Fruit fly (Drosophila melanogaster) whole organism, embryonic: Measurements from ENCODE around the gene comm.
A peak's percentile ranks its signal among the peaks of the same experiment; 100 is the strongest.

Source experiments
- BEAF-32 ChIP-seq: fragments of 200-800 bp; sonication (Bioruptor generic); optimal IDR thresholded peaks from 3 replicates; lab custom pipeline; 2017; ENCODE audit warnings: missing biosample characterization, missing genetic modification characterization, mild to moderate bottlenecking, moderate library complexity, missing genetic modification reagents
- CG10366 ChIP-seq: fragments of 200-800 bp; sonication (Bioruptor generic); IDR thresholded peaks from 2 replicates; pipeline ENCODE4 v1.3.6; 2022; ENCODE audit warnings: missing biosample characterization, missing genetic modification characterization
- CG11723 ChIP-seq: fragments of 200-800 bp; sonication (Bioruptor generic); optimal IDR thresholded peaks from 2 replicates; lab custom pipeline; 2017; ENCODE audit warnings: missing biosample characterization, mild to moderate bottlenecking, missing genetic modification characterization
- CG12659 ChIP-seq: fragments of 200-800 bp; sonication (Bioruptor generic); optimal IDR thresholded peaks from 3 replicates; lab custom pipeline; 2017; ENCODE audit warnings: mild to moderate bottlenecking, missing biosample characterization, missing genetic modification reagents, missing genetic modification characterization
- CG12942 ChIP-seq: fragments of 200-800 bp; sonication (Bioruptor generic); optimal IDR thresholded peaks from 3 replicates; lab custom pipeline; 2016; ENCODE audit warnings: missing biosample characterization, missing genetic modification characterization
- CG1647 ChIP-seq: fragments of 200-800 bp; sonication (Bioruptor generic); optimal IDR thresholded peaks from 3 replicates; lab custom pipeline; 2016; ENCODE audit warnings: missing biosample characterization, missing genetic modification characterization
- CG17829 ChIP-seq: fragments of 200-800 bp; optimal IDR thresholded peaks from 2 replicates; lab custom pipeline; 2019; ENCODE audit warnings: missing biosample characterization, mild to moderate bottlenecking, missing genetic modification characterization, moderate library complexity
- CG18599 ChIP-seq: fragments of 200-800 bp; sonication (Bioruptor generic); optimal IDR thresholded peaks from 3 replicates; lab custom pipeline; 2017; ENCODE audit warnings: missing biosample characterization, missing genetic modification characterization, mild to moderate bottlenecking, moderate library complexity, missing genetic modification reagents
- CG2116 ChIP-seq: fragments of 200-800 bp; sonication (Bioruptor generic); optimal IDR thresholded peaks from 3 replicates; lab custom pipeline; 2018; ENCODE audit warnings: missing biosample characterization, mild to moderate bottlenecking, missing genetic modification characterization
- CG30403 ChIP-seq: fragments of 200-800 bp; sonication (Bioruptor generic); optimal IDR thresholded peaks from 3 replicates; lab custom pipeline; 2016; ENCODE audit warnings: missing biosample characterization, missing genetic modification characterization
- CG33213 ChIP-seq: fragments of 200-800 bp; sonication (Bioruptor generic); optimal IDR thresholded peaks from 3 replicates; lab custom pipeline; 2016; ENCODE audit warnings: missing biosample characterization, missing genetic modification characterization
- CG3726 ChIP-seq: fragments of 200-800 bp; sonication (Bioruptor generic); IDR thresholded peaks from 3 replicates; pipeline ENCODE4, ENCODE4 v1.3.6; 2022; ENCODE audit warnings: missing biosample characterization, missing genetic modification characterization
- CG4730 ChIP-seq: fragments of 200-800 bp; sonication (Bioruptor generic); IDR thresholded peaks from 2 replicates; pipeline ENCODE4 v1.3.6; 2022; ENCODE audit warnings: missing biosample characterization, missing genetic modification characterization
- CG6272 ChIP-seq: fragments of 200-800 bp; sonication (Bioruptor generic); IDR thresholded peaks from 2 replicates; pipeline ENCODE4 v1.3.6; 2022; ENCODE audit warnings: missing biosample characterization, missing genetic modification characterization
- CG8765 ChIP-seq: fragments of 200-800 bp; sonication (Bioruptor generic); IDR thresholded peaks from 2 replicates; pipeline ENCODE4 v1.3.6; 2022; ENCODE audit warnings: missing biosample characterization, missing genetic modification characterization
- CG9876 ChIP-seq: fragments of 200-800 bp; sonication (Bioruptor generic); optimal IDR thresholded peaks from 2 replicates; lab custom pipeline; 2016; ENCODE audit warnings: missing biosample characterization, missing genetic modification characterization
- CG9932 ChIP-seq: fragments of 200-800 bp; sonication (Bioruptor generic); IDR thresholded peaks from 2 replicates; pipeline ENCODE4 v1.3.6; 2022; ENCODE audit warnings: missing biosample characterization, missing genetic modification characterization
- Chrac-16 ChIP-seq: fragments of 200-800 bp; sonication (Bioruptor generic); optimal IDR thresholded peaks from 3 replicates; lab custom pipeline; 2016; ENCODE audit warnings: missing biosample characterization, missing genetic modification characterization
- D ChIP-seq, 2 experiments: fragments of 200-800 bp in 1 of 2; fragments of >200 bp in 1 of 2; sonication (Bioruptor generic) in 1 of 2; optimal IDR thresholded peaks; 2 replicates in 1 of 2; 3 replicates in 1 of 2; lab custom pipeline; 2017; ENCODE audit warnings: mild to moderate bottlenecking in 1 of 2, missing biosample characterization in 1 of 2, missing genetic modification characterization in 1 of 2, missing genetic modification reagents in 1 of 2
- D19B ChIP-seq: fragments of 200-800 bp; sonication (Bioruptor generic); optimal IDR thresholded peaks from 2 replicates; lab custom pipeline; 2017; ENCODE audit warnings: missing biosample characterization, mild to moderate bottlenecking, missing genetic modification characterization
- HLH4C ChIP-seq: fragments of 200-800 bp; sonication (Bioruptor generic); IDR thresholded peaks from 3 replicates; pipeline ENCODE4 v1.3.6; 2022; ENCODE audit warnings: missing biosample characterization, missing genetic modification characterization; ENCODE audit not compliant: partially characterized antibody
- Jarid2 ChIP-seq: fragments of 200-800 bp; sonication (Bioruptor generic); optimal IDR thresholded peaks from 3 replicates; lab custom pipeline; 2017; ENCODE audit warnings: mild to moderate bottlenecking, missing biosample characterization, missing genetic modification reagents, missing genetic modification characterization
- Mrtf ChIP-seq: fragments of 200-800 bp; sonication (Bioruptor generic); IDR thresholded peaks from 3 replicates; pipeline ENCODE4 v1.3.6; 2022; ENCODE audit warnings: missing biosample characterization, missing genetic modification characterization
- Rfx ChIP-seq: fragments of 200-800 bp; sonication (Bioruptor generic); IDR thresholded peaks from 2 replicates; pipeline ENCODE4 v1.3.6; 2022; ENCODE audit warnings: missing biosample characterization, missing genetic modification characterization
- Rx ChIP-seq: fragments of 200-800 bp; sonication (Bioruptor generic); IDR thresholded peaks from 2 replicates; pipeline ENCODE4 v1.3.6; 2022; ENCODE audit warnings: missing biosample characterization, missing genetic modification characterization
- YL-1 ChIP-seq: fragments of 200-800 bp; sonication (Bioruptor generic); optimal IDR thresholded peaks from 3 replicates; lab custom pipeline; 2017; ENCODE audit warnings: missing biosample characterization, mild to moderate bottlenecking, missing genetic modification characterization
- ac ChIP-seq: fragments of 200-800 bp; sonication (Bioruptor generic); optimal IDR thresholded peaks from 3 replicates; lab custom pipeline; 2017; ENCODE audit warnings: missing biosample characterization, mild to moderate bottlenecking, missing genetic modification characterization
- ara ChIP-seq: fragments of 200-800 bp; sonication (Bioruptor generic); IDR thresholded peaks from 2 replicates; pipeline ENCODE4 v1.3.6; 2022; ENCODE audit warnings: missing biosample characterization, missing genetic modification characterization
- bbx ChIP-seq: fragments of 200-800 bp; sonication (Bioruptor generic); IDR thresholded peaks from 2 replicates; pipeline ENCODE4 v1.3.6; 2022; ENCODE audit warnings: missing biosample characterization, missing genetic modification characterization; ENCODE audit not compliant: partially characterized antibody
- btn ChIP-seq: fragments of 200-800 bp; sonication (Bioruptor generic); optimal IDR thresholded peaks from 2 replicates; lab custom pipeline; 2016; ENCODE audit warnings: missing biosample characterization, missing genetic modification characterization
- cad ChIP-seq: fragments of >200 bp; optimal IDR thresholded peaks from 2 replicates; lab custom pipeline; 2017; ENCODE audit warnings: missing biosample characterization, missing genetic modification characterization
- chn ChIP-seq: fragments of 200-800 bp; sonication (Bioruptor generic); optimal IDR thresholded peaks from 2 replicates; lab custom pipeline; 2016; ENCODE audit warnings: missing biosample characterization, missing genetic modification characterization
- fru ChIP-seq: fragments of >200 bp; optimal IDR thresholded peaks from 2 replicates; lab custom pipeline; 2017
- gcm ChIP-seq: fragments of 200-800 bp; sonication (Bioruptor generic); optimal IDR thresholded peaks from 2 replicates; lab custom pipeline; 2019; ENCODE audit warnings: missing biosample characterization, mild to moderate bottlenecking, missing genetic modification characterization, moderate library complexity
- gcm2 ChIP-seq: fragments of 200-800 bp; sonication (Bioruptor generic); optimal IDR thresholded peaks from 2 replicates; lab custom pipeline; 2016; ENCODE audit warnings: missing biosample characterization, missing genetic modification characterization
- hkb ChIP-seq, 2 experiments: fragments of 200-800 bp in 1 of 2; fragments of >200 bp in 1 of 2; sonication (Bioruptor generic) in 1 of 2; IDR thresholded peaks in 1 of 2; optimal IDR thresholded peaks in 1 of 2; 2 replicates each; pipeline versions ENCODE4 v1.3.6 to Lab custom; 2017 to 2022; ENCODE audit warnings: missing biosample characterization in 1 of 2, missing genetic modification characterization in 1 of 2
- lola ChIP-seq, 3 experiments: fragments of >200 bp in 2 of 3; fragments of 200-800 bp in 1 of 3; sonication (Bioruptor generic) in 1 of 3; optimal IDR thresholded peaks; 2 replicates each; lab custom pipeline; 2017 to 2019; ENCODE audit warnings: missing biosample characterization in 3 of 3, missing genetic modification characterization in 3 of 3, mild to moderate bottlenecking in 1 of 3, moderate library complexity in 1 of 3
- lov ChIP-seq, 2 experiments: fragments of 200-800 bp in 1 of 2; fragments of >200 bp in 1 of 2; sonication (Bioruptor generic) in 1 of 2; IDR thresholded peaks in 1 of 2; optimal IDR thresholded peaks in 1 of 2; 2 replicates in 1 of 2; 3 replicates in 1 of 2; pipeline versions ENCODE4 v1.3.6 to Lab custom; 2017 to 2022; ENCODE audit warnings: missing biosample characterization in 1 of 2, missing genetic modification characterization in 1 of 2
- nau ChIP-seq: fragments of 200-800 bp; sonication (Bioruptor generic); optimal IDR thresholded peaks from 3 replicates; lab custom pipeline; 2017; ENCODE audit warnings: missing biosample characterization, mild to moderate bottlenecking, missing genetic modification characterization, missing genetic modification reagents
- pum ChIP-seq: fragments of 200-800 bp; sonication (Bioruptor generic); optimal IDR thresholded peaks from 2 replicates; lab custom pipeline; 2016; ENCODE audit warnings: missing biosample characterization, missing genetic modification characterization
- rib ChIP-seq: fragments of 200-800 bp; sonication (Bioruptor generic); IDR thresholded peaks from 2 replicates; pipeline ENCODE4 v1.3.6; 2022; ENCODE audit warnings: missing biosample characterization, missing genetic modification characterization
- schlank ChIP-seq: fragments of 200-800 bp; sonication (Bioruptor generic); optimal IDR thresholded peaks from 2 replicates; lab custom pipeline; 2018; ENCODE audit warnings: missing biosample characterization, mild to moderate bottlenecking, missing genetic modification characterization
- seq ChIP-seq: fragments of 200-800 bp; sonication (Bioruptor generic); IDR thresholded peaks from 2 replicates; pipeline ENCODE4 v1.3.6; 2022; ENCODE audit warnings: missing biosample characterization, missing genetic modification characterization
- sim ChIP-seq: fragments of 200-800 bp; sonication (Bioruptor generic); IDR thresholded peaks from 2 replicates; pipeline ENCODE4 v1.3.6; 2022; ENCODE audit warnings: missing biosample characterization, missing genetic modification characterization
- sisA ChIP-seq: fragments of 200-800 bp; sonication (Bioruptor generic); IDR thresholded peaks from 2 replicates; pipeline ENCODE4 v1.3.6; 2022; ENCODE audit warnings: missing biosample characterization, missing genetic modification characterization
- sqz ChIP-seq: fragments of 200-800 bp; sonication (Bioruptor generic); optimal IDR thresholded peaks from 3 replicates; lab custom pipeline; 2018; ENCODE audit warnings: missing biosample characterization, mild to moderate bottlenecking, missing genetic modification characterization
- yki ChIP-seq: fragments of >200 bp; optimal IDR thresholded peaks from 3 replicates; lab custom pipeline; 2018
- zen2 ChIP-seq: fragments of 200-800 bp; sonication (Bioruptor generic); IDR thresholded peaks from 3 replicates; pipeline ENCODE4 v1.3.6; 2022; ENCODE audit warnings: missing biosample characterization, missing genetic modification characterization; ENCODE audit not compliant: partially characterized antibody
- zf30C ChIP-seq: fragments of 200-800 bp; sonication (Bioruptor generic); optimal IDR thresholded peaks from 3 replicates; lab custom pipeline; 2018; ENCODE audit warnings: missing biosample characterization, mild to moderate bottlenecking, missing genetic modification characterization
- zfh2 ChIP-seq: fragments of 200-800 bp; sonication (Bioruptor generic); optimal IDR thresholded peaks from 2 replicates; lab custom pipeline; 2016; ENCODE audit warnings: missing biosample characterization, missing genetic modification characterization

comm gene

DNA sequence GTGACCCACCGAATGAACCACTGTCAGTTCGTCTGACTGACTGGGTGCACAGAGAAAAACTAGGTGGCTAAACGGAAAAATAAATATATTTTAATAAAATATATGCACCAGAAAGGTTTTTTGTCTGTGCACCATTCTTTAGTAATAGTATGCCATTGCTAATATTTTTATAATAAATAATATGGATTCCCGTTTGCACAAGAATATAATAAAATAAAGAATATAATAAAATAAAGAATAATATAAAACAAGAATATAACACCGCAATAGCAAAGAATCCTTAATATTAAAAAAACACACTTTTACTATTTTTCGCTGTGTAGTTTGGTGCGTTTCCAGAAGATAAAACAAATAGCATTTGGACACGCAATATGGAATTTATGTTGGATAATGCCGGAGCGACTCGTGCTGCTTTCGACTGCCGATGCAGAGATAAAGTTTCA is 40.7 kb upstream of the comm start (continued):
- TF ChIP-seq CG30403 (GFP tag; lab: Kevin White, UChicago) (peak; percentile 50), CG2116 (GFP tag; lab: Kevin White, UChicago) (peak; percentile 19), sqz (GFP tag; lab: Kevin White, UChicago) (peak; percentile 31), lov (optimal IDR thresholded peaks at IDR 0.05; lab: Kevin White, UChicago) (no peak), lov (GFP tag; IDR thresholded peaks at IDR 0.05; lab: Robert Waterston, UW) (no peak), nau (GFP tag; lab: Kevin White, UChicago) (peak; percentile 38), sisA (GFP tag; lab: Robert Waterston, UW) (peak; percentile 51; the same call in 1 of the 2 replicates), ac (GFP tag; lab: Kevin White, UChicago) (peak; percentile 47), CG33213 (GFP tag; lab: Kevin White, UChicago) (no peak), zf30C (GFP tag; lab: Kevin White, UChicago) (peak; percentile 72), CG1647 (GFP tag; lab: Kevin White, UChicago) (no peak), gcm2 (GFP tag; lab: Kevin White, UChicago) (no peak), D (optimal IDR thresholded peaks at IDR 0.05; lab: Kevin White, UChicago) (no peak), D (GFP tag; optimal IDR thresholded peaks at IDR 0.05; lab: Kevin White, UChicago) (peak; percentile 80), Rx (GFP tag; lab: Robert Waterston, UW) (no peak), bbx (GFP tag; lab: Robert Waterston, UW) (no peak), CG10366 (GFP tag; lab: Robert Waterston, UW) (no peak; the same call in 1 of the 2 replicates), CG11723 (GFP tag; lab: Kevin White, UChicago) (peak; percentile 43), hkb (optimal IDR thresholded peaks at IDR 0.05; lab: Kevin White, UChicago) (no peak), hkb (GFP tag; IDR thresholded peaks at IDR 0.05; lab: Robert Waterston, UW) (peak; percentile 58; the same call in 1 of the 2 replicates), zen2 (no peak), CG17829 (tag; lab: Kevin White, UChicago) (peak; percentile 89), CG8765 (GFP tag; lab: Robert Waterston, UW) (peak; percentile 35; the same call in 1 of the 2 replicates), Chrac-16 (GFP tag; lab: Kevin White, UChicago) (peak; percentile 33), CG18599 (peak; percentile 74), CG12659 (GFP tag; lab: Kevin White, UChicago) (peak; percentile 36), schlank (no peak), seq (GFP tag; lab: Robert Waterston, UW) (no peak), pum (GFP tag; lab: Kevin White, UChicago) (no peak), zfh2 (GFP tag; lab: Kevin White, UChicago) (no peak), CG12942 (GFP tag; lab: Kevin White, UChicago) (peak; percentile 29), chn (GFP tag; lab: Kevin White, UChicago) (no peak), Rfx (GFP tag; lab: Robert Waterston, UW) (no peak), CG3726 (GFP tag; lab: Robert Waterston, UW) (no peak), HLH4C (GFP tag; lab: Robert Waterston, UW) (no peak), YL-1 (no peak), BEAF-32 (GFP tag; lab: Kevin White, UChicago) (no peak), Mrtf (peak; percentile 36; the same call in 1 of the 3 replicates), fru (lab: Kevin White, UChicago) (no peak), btn (GFP tag; lab: Kevin White, UChicago) (no peak), D19B (no peak), CG9876 (GFP tag; lab: Kevin White, UChicago) (no peak), ara (GFP tag; lab: Robert Waterston, UW) (peak; percentile 51; the same call in 1 of the 2 replicates), cad (GFP tag; lab: Kevin White, UChicago) (no peak), yki (lab: Kevin White, UChicago) (no peak), CG4730 (GFP tag; lab: Robert Waterston, UW) (peak; percentile 48), rib (no peak), CG6272 (GFP tag; lab: Robert Waterston, UW) (no peak), CG9932 (GFP tag; lab: Robert Waterston, UW) (no peak), sim (GFP tag; lab: Robert Waterston, UW) (0 out of 2 replicates have a peak, but pooled peaks have one; percentile 42), lola (GFP tag; optimal IDR thresholded peaks at IDR 0.05; lab: Kevin White, UChicago) (peak in 1 of 3 experiments; percentile 85), gcm (GFP tag; lab: Kevin White, UChicago) (peak; percentile 59), Jarid2 (GFP tag; lab: Kevin White, UChicago) (peak; percentile 25)
